Fruit fly (Drosophila melanogaster) Kc167 (cell line): ENCODE data around the gene Sam-S.

Experiments
- Myc ChIP-seq: fragments of >200 bp; optimal IDR thresholded peaks from 2 replicates; lab custom pipeline; 2017; ENCODE audit warnings: missing external identifiers
- Sin3A ChIP-seq: fragments of >200 bp; optimal IDR thresholded peaks from 2 replicates; lab custom pipeline; 2018; ENCODE audit warnings: missing external identifiers
- h ChIP-seq: fragments of >200 bp; optimal IDR thresholded peaks from 3 replicates; lab custom pipeline; 2018; ENCODE audit warnings: missing external identifiers
- insv ChIP-seq: fragments of >200 bp; optimal IDR thresholded peaks from 3 replicates; lab custom pipeline; 2018; ENCODE audit warnings: missing external identifiers
- psq ChIP-seq: fragments of >200 bp; optimal IDR thresholded peaks from 2 replicates; lab custom pipeline; 2017; ENCODE audit warnings: missing external identifiers
- ttk ChIP-seq: sonication (Bioruptor generic); optimal IDR thresholded peaks from 2 replicates; lab custom pipeline; 2017; ENCODE audit warnings: missing external identifiers

Sam-S gene

dm6 chr2L:106540-106939 is at the start of gene Sam-S, which contains the start of gene Nhe1:
Gene Sam-S (plus strand): TSS chr2L:106903.
Gene Nhe1 (minus strand): TSS chr2L:106732.
- no peak for TF ChIP-seq insv
- no peak for TF ChIP-seq ttk (lab: Kevin White, UChicago)
- TF ChIP-seq h (lab: Kevin White, UChicago): no peak
- no peak for TF ChIP-seq psq (lab: Kevin White, UChicago)
- TF ChIP-seq Sin3A: no peak
- TF ChIP-seq Myc (lab: Kevin White, UChicago): no peak

dm6 chr2L:59058-59603 is 47.6 kb upstream of the Sam-S start:
- TF ChIP-seq h (lab: Kevin White, UChicago) (no peak), ttk (lab: Kevin White, UChicago) (no peak), Myc (lab: Kevin White, UChicago) (no peak)

- TF ChIP-seq psq (lab: Kevin White, UChicago) (no peak), ttk (lab: Kevin White, UChicago) (no peak), insv (no peak), Sin3A (no peak), Myc (lab: Kevin White, UChicago) (no peak), h (lab: Kevin White, UChicago) (no peak)
Measured at dm6 chr2L:65354-65949, 41.3 kb upstream of the Sam-S start, which contains the start of gene Cda5. Gene Cda5 (minus strand): TSS chr2L:65404.

- TF ChIP-seq insv (no peak), Myc (lab: Kevin White, UChicago) (no peak), ttk (lab: Kevin White, UChicago) (no peak), psq (lab: Kevin White, UChicago) (no peak), h (lab: Kevin White, UChicago) (no peak), Sin3A (no peak)
Measured at dm6 chr2L:66369-67278, 40.1 kb upstream of the Sam-S start, which contains the start of gene dbr. Gene dbr (plus strand): TSS chr2L:66482.

- TF ChIP-seq psq (lab: Kevin White, UChicago) (no peak), insv (no peak), h (lab: Kevin White, UChicago) (no peak), ttk (lab: Kevin White, UChicago) (no peak), Myc (lab: Kevin White, UChicago) (no peak), Sin3A (no peak)
Measured at dm6 chr2L:67279-67657, 39.4 kb upstream of the Sam-S start.

- TF ChIP-seq Sin3A: no peak
- TF ChIP-seq Myc (lab: Kevin White, UChicago): no peak
- TF ChIP-seq ttk (lab: Kevin White, UChicago): no peak
- TF ChIP-seq psq (lab: Kevin White, UChicago): no peak
- TF ChIP-seq h (lab: Kevin White, UChicago): no peak
- no peak for TF ChIP-seq insv
Measured at dm6 chr2L:69560-69959, 37.1 kb upstream of the Sam-S start.

dm6 chr2L:71457-71856 is 35.2 kb upstream of the Sam-S start, which contains the start of gene galectin:
Gene galectin (plus strand): TSS chr2L:71757.
- TF ChIP-seq ttk (lab: Kevin White, UChicago) (no peak), insv (no peak), Myc (lab: Kevin White, UChicago) (no peak), psq (lab: Kevin White, UChicago) (no peak), h (lab: Kevin White, UChicago) (no peak), Sin3A (no peak)

dm6 chr2L:71869-72751 is 34.6 kb upstream of the Sam-S start:
- TF ChIP-seq Myc (lab: Kevin White, UChicago) (no peak), h (lab: Kevin White, UChicago) (no peak), ttk (lab: Kevin White, UChicago) (no peak), insv (no peak), psq (lab: Kevin White, UChicago) (no peak), Sin3A (no peak)

dm6 chr2L:72752-73435 is 33.8 kb upstream of the Sam-S start:
- peak; percentile 27 for TF ChIP-seq psq (lab: Kevin White, UChicago)
- TF ChIP-seq ttk (lab: Kevin White, UChicago): no peak
- TF ChIP-seq insv: no peak
- TF ChIP-seq Myc (lab: Kevin White, UChicago): no peak

dm6 chr2L:73760-74388 is 32.8 kb upstream of the Sam-S start:
- TF ChIP-seq Sin3A: no peak
- no peak for TF ChIP-seq ttk (lab: Kevin White, UChicago)
- TF ChIP-seq h (lab: Kevin White, UChicago): no peak
- TF ChIP-seq Myc (lab: Kevin White, UChicago): no peak
- no peak for TF ChIP-seq psq (lab: Kevin White, UChicago)
- TF ChIP-seq insv: no peak
